Fruit fly (Drosophila melanogaster) whole organism, wandering third instar larva: Measurements from ENCODE around the gene lectin-24A.

Source experiments
- Abd-B ChIP-seq: fragments of >200 bp; optimal IDR thresholded peaks from 2 replicates; lab custom pipeline; 2017; ENCODE audit warnings: missing biosample characterization, missing genetic modification characterization
- CG32264 ChIP-seq: fragments of 200-800 bp; sonication (Bioruptor generic); optimal IDR thresholded peaks from 2 replicates; lab custom pipeline; 2016; ENCODE audit warnings: missing biosample characterization, missing genetic modification characterization
- CG9705 ChIP-seq: fragments of 200-800 bp; sonication (Bioruptor generic); optimal IDR thresholded peaks from 2 replicates; lab custom pipeline; 2018; ENCODE audit warnings: missing biosample characterization, mild to moderate bottlenecking, missing genetic modification characterization
- CrebA ChIP-seq: fragments of 200-800 bp; sonication (Bioruptor generic); optimal IDR thresholded peaks from 2 replicates; lab custom pipeline; 2016; ENCODE audit warnings: missing biosample characterization, mild to moderate bottlenecking, missing genetic modification characterization, borderline replicate concordance
- Dfd ChIP-seq: fragments of >200 bp; optimal IDR thresholded peaks from 2 replicates; lab custom pipeline; 2017; ENCODE audit warnings: missing biosample characterization, missing genetic modification characterization
- Dif ChIP-seq: fragments of 200-275, 200-300 bp; sonication (Bioruptor generic); optimal IDR thresholded peaks from 2 replicates; lab custom pipeline; 2018; ENCODE audit warnings: missing biosample characterization, missing genetic modification characterization; ENCODE audit not compliant: partially characterized antibody
- GATAd ChIP-seq: sonication (Bioruptor generic); optimal IDR thresholded peaks from 2 replicates; lab custom pipeline; 2016; ENCODE audit warnings: missing biosample characterization, missing genetic modification characterization
- HLH106 ChIP-seq: fragments of 200-800 bp; optimal IDR thresholded peaks from 3 replicates; lab custom pipeline; 2019; ENCODE audit warnings: missing biosample characterization, mild to moderate bottlenecking, missing genetic modification characterization, moderate library complexity
- Hnf4 ChIP-seq: fragments of 200-800 bp; sonication (Bioruptor generic); optimal IDR thresholded peaks from 2 replicates; lab custom pipeline; 2016; ENCODE audit warnings: missing biosample characterization, mild to moderate bottlenecking, missing genetic modification characterization
- Hr78 ChIP-seq: fragments of >200 bp; optimal IDR thresholded peaks from 2 replicates; lab custom pipeline; 2017; ENCODE audit warnings: missing biosample characterization, missing genetic modification characterization
- Myc ChIP-seq: fragments of >200 bp; optimal IDR thresholded peaks from 2 replicates; lab custom pipeline; 2017
- N ChIP-seq: fragments of >200 bp; optimal IDR thresholded peaks from 2 replicates; lab custom pipeline; 2018; ENCODE audit warnings: missing biosample characterization, missing external identifiers, missing genetic modification characterization
- Rel ChIP-seq, 2 experiments: fragments of 200-800 bp; sonication (Bioruptor generic) in 1 of 2; optimal IDR thresholded peaks; 2 replicates in 1 of 2; 3 replicates in 1 of 2; lab custom pipeline; 2016 to 2019; ENCODE audit warnings: mild to moderate bottlenecking in 2 of 2, missing biosample characterization in 2 of 2, missing genetic modification characterization in 2 of 2, moderate library complexity in 1 of 2
- Sp1 ChIP-seq: fragments of 200-800 bp; sonication (Bioruptor generic); optimal IDR thresholded peaks from 3 replicates; lab custom pipeline; 2019; ENCODE audit warnings: missing biosample characterization, mild to moderate bottlenecking, missing genetic modification characterization, moderate library complexity
- Vsx2 ChIP-seq: fragments of 200-300, 225-300 bp; sonication (Bioruptor generic); optimal IDR thresholded peaks from 2 replicates; lab custom pipeline; 2018; ENCODE audit warnings: missing biosample characterization, missing genetic modification characterization; ENCODE audit not compliant: partially characterized antibody
- br ChIP-seq: fragments of 200-800 bp; sonication (Bioruptor generic); optimal IDR thresholded peaks from 2 replicates; lab custom pipeline; 2016; ENCODE audit warnings: missing biosample characterization, missing genetic modification characterization
- dl ChIP-seq, 2 experiments: fragments of 175-275, 200-275 bp in 1 of 2; fragments of 200-275 bp in 1 of 2; sonication (Bioruptor generic); optimal IDR thresholded peaks; lab custom pipeline; 2018; ENCODE audit warnings: mild to moderate bottlenecking in 2 of 2, missing biosample characterization in 2 of 2, missing genetic modification characterization in 2 of 2, moderate library complexity in 2 of 2; ENCODE audit not compliant: partially characterized antibody in 2 of 2, insufficient read depth in 1 of 2
- dmrt93B ChIP-seq: fragments of 200-800 bp; sonication (Bioruptor generic); optimal IDR thresholded peaks from 2 replicates; lab custom pipeline; 2018; ENCODE audit warnings: missing biosample characterization, mild to moderate bottlenecking, missing genetic modification characterization
- ey ChIP-seq: fragments of 200-800 bp; sonication (Bioruptor generic); optimal IDR thresholded peaks from 2 replicates; lab custom pipeline; 2016; ENCODE audit warnings: missing biosample characterization, missing genetic modification characterization
- foxo ChIP-seq, 2 experiments: fragments of 200-800 bp; sonication (Bioruptor generic); optimal IDR thresholded peaks; 2 replicates in 1 of 2; 3 replicates in 1 of 2; lab custom pipeline; 2016 to 2017; ENCODE audit warnings: missing biosample characterization in 2 of 2, missing genetic modification characterization in 2 of 2
- h ChIP-seq: fragments of 200-800 bp; sonication (Bioruptor generic); optimal IDR thresholded peaks from 3 replicates; lab custom pipeline; 2016; ENCODE audit warnings: missing biosample characterization, mild to moderate bottlenecking, missing genetic modification characterization
- jim ChIP-seq: fragments of 175-275, 200-325 bp; sonication (Bioruptor generic); optimal IDR thresholded peaks from 2 replicates; lab custom pipeline; 2016; ENCODE audit warnings: missing biosample characterization, mild to moderate bottlenecking, missing genetic modification characterization
- lola ChIP-seq: fragments of >200 bp; optimal IDR thresholded peaks from 2 replicates; lab custom pipeline; 2017; ENCODE audit warnings: missing biosample characterization, missing genetic modification characterization
- pan ChIP-seq: fragments of >200 bp; optimal IDR thresholded peaks from 2 replicates; lab custom pipeline; 2017
- psq ChIP-seq: fragments of 200-800 bp; sonication (Bioruptor generic); optimal IDR thresholded peaks from 3 replicates; lab custom pipeline; 2017; ENCODE audit warnings: missing biosample characterization, mild to moderate bottlenecking, missing genetic modification characterization, moderate library complexity
- rgr ChIP-seq: fragments of 200-800 bp; sonication (Bioruptor generic); optimal IDR thresholded peaks from 3 replicates; lab custom pipeline; 2016; ENCODE audit warnings: missing biosample characterization, mild to moderate bottlenecking, missing genetic modification characterization
- usp ChIP-seq: fragments of >200 bp; optimal IDR thresholded peaks from 2 replicates; lab custom pipeline; 2017; ENCODE audit warnings: missing biosample characterization, missing genetic modification characterization
- woc ChIP-seq: sonication (Bioruptor generic); optimal IDR thresholded peaks from 2 replicates; lab custom pipeline; 2016; ENCODE audit warnings: missing biosample characterization, mild to moderate bottlenecking, missing genetic modification characterization

Gene lectin-24A

dm6 chr2L:3717673-3718235, at the start of gene lectin-24A, which contains the start of gene Shaw:
Gene lectin-24A, minus strand, starts transcription at chr2L:3717773.
Gene Shaw, plus strand, starts transcription at chr2L:3718185.
- TF ChIP-seq Hnf4 (GFP tag; lab: Kevin White, UChicago) (no peak), pan (lab: Kevin White, UChicago) (no peak), jim (GFP tag; lab: Kevin White, UChicago) (no peak), N (GFP tag; lab: Kevin White, UChicago) (no peak), usp (GFP tag; lab: Kevin White, UChicago) (no peak), Abd-B (GFP tag; lab: Kevin White, UChicago) (no peak), rgr (GFP tag; lab: Kevin White, UChicago) (no peak), Sp1 (GFP tag; lab: Kevin White, UChicago) (no peak), Dfd (no peak)

- TF ChIP-seq ey (GFP tag; lab: Kevin White, UChicago) (no peak), h (GFP tag; lab: Kevin White, UChicago) (no peak), Myc (lab: Kevin White, UChicago) (no peak), GATAd (GFP tag; lab: Kevin White, UChicago) (no peak), Dif (GFP tag; lab: Kevin White, UChicago) (no peak), foxo (GFP tag; optimal IDR thresholded peaks at IDR 0.05; lab: Kevin White, UChicago) (no peak), dl (GFP tag; optimal IDR thresholded peaks at IDR 0.05; lab: Kevin White, UChicago; ENCODE audit: insufficient read depth in 1 of 2, partially characterized antibody in 2 of 2) (no peak), usp (GFP tag; lab: Kevin White, UChicago) (no peak), Rel (GFP tag; optimal IDR thresholded peaks at IDR 0.05; lab: Kevin White, UChicago) (no peak), Rel (tag; optimal IDR thresholded peaks at IDR 0.05; lab: Kevin White, UChicago) (no peak), jim (GFP tag; lab: Kevin White, UChicago) (no peak), Hr78 (no peak), CrebA (GFP tag; lab: Kevin White, UChicago) (no peak), rgr (GFP tag; lab: Kevin White, UChicago) (no peak), CG9705 (GFP tag; lab: Kevin White, UChicago) (no peak), lola (GFP tag; lab: Kevin White, UChicago) (no peak), CG32264 (GFP tag; lab: Kevin White, UChicago) (no peak), Vsx2 (GFP tag; lab: Kevin White, UChicago) (no peak), Sp1 (GFP tag; lab: Kevin White, UChicago) (no peak)
These were observed 47.6 kb upstream of the lectin-24A start, which contains the start of gene CG43703 for dm6 chr2L:3765194-3765593. Gene CG43703, plus strand, starts transcription at chr2L:3765494.

- no peak for TF ChIP-seq br (GFP tag; lab: Kevin White, UChicago)
- no peak for TF ChIP-seq h (GFP tag; lab: Kevin White, UChicago)
- TF ChIP-seq dmrt93B, result no peak
- no peak for TF ChIP-seq Hr78
- TF ChIP-seq Rel (GFP tag; optimal IDR thresholded peaks at IDR 0.05; lab: Kevin White, UChicago), result no peak
- TF ChIP-seq Rel (tag; optimal IDR thresholded peaks at IDR 0.05; lab: Kevin White, UChicago), result no peak
- no peak for TF ChIP-seq jim (GFP tag; lab: Kevin White, UChicago)
These were observed 39.3 kb upstream of the lectin-24A start, which contains the start of gene CG43707 for dm6 chr2L:3756831-3757351. Gene CG43707, plus strand, starts transcription at chr2L:3757256.

dm6 chr2L:3754835-3755547, 37.4 kb upstream of the lectin-24A start:
- no peak for TF ChIP-seq Vsx2 (GFP tag; lab: Kevin White, UChicago)
- TF ChIP-seq HLH106 (tag; lab: Kevin White, UChicago), result no peak
- no peak for TF ChIP-seq woc (GFP tag; lab: Kevin White, UChicago)
- no peak for TF ChIP-seq Myc (lab: Kevin White, UChicago)
- no peak for TF ChIP-seq dl (GFP tag; optimal IDR thresholded peaks at IDR 0.05; lab: Kevin White, UChicago; ENCODE audit: insufficient read depth in 1 of 2, partially characterized antibody in 2 of 2)
- no peak for TF ChIP-seq psq (GFP tag; lab: Kevin White, UChicago)
- no peak for TF ChIP-seq foxo (GFP tag; optimal IDR thresholded peaks at IDR 0.05; lab: Kevin White, UChicago)
- TF ChIP-seq dmrt93B, result no peak
